Fruit fly (Drosophila melanogaster) whole organism, embryonic: ENCODE results near the gene Drs.

ENCODE experiments used
- ATbp ChIP-seq: fragments of 200-800 bp; sonication (Bioruptor generic); optimal IDR thresholded peaks from 2 replicates; lab custom pipeline; 2017; ENCODE audit warnings: missing biosample characterization, mild to moderate bottlenecking, missing genetic modification characterization, missing genetic modification reagents
- Awh ChIP-seq: fragments of 200-800 bp; sonication (Bioruptor generic); IDR thresholded peaks from 2 replicates; pipeline ENCODE4, ENCODE4 v1.3.6; 2022; ENCODE audit warnings: missing biosample characterization, missing genetic modification characterization
- C15 ChIP-seq: fragments of 200-800 bp; sonication (Bioruptor generic); IDR thresholded peaks from 3 replicates; pipeline ENCODE4 v1.3.6; 2022; ENCODE audit warnings: missing biosample characterization, missing genetic modification characterization
- CG11456 ChIP-seq: fragments of 200-800 bp; sonication (Bioruptor generic); IDR thresholded peaks from 3 replicates; pipeline ENCODE4 v1.3.6; 2022; ENCODE audit warnings: missing biosample characterization, missing genetic modification characterization
- CG11560 ChIP-seq: fragments of 200-800 bp; sonication (Bioruptor generic); IDR thresholded peaks from 3 replicates; pipeline ENCODE4 v1.3.6; 2022; ENCODE audit warnings: missing biosample characterization, missing genetic modification characterization
- CG11723 ChIP-seq: fragments of 200-800 bp; sonication (Bioruptor generic); optimal IDR thresholded peaks from 2 replicates; lab custom pipeline; 2017; ENCODE audit warnings: missing biosample characterization, mild to moderate bottlenecking, missing genetic modification characterization
- CG12104 ChIP-seq: fragments of 200-800 bp; sonication (Bioruptor generic); optimal IDR thresholded peaks from 3 replicates; lab custom pipeline; 2016; ENCODE audit warnings: missing biosample characterization, missing genetic modification characterization
- CG12769 ChIP-seq: fragments of 200-800 bp; sonication (Bioruptor generic); optimal IDR thresholded peaks from 2 replicates; lab custom pipeline; 2019; ENCODE audit warnings: missing biosample characterization, mild to moderate bottlenecking, missing genetic modification characterization, moderate library complexity
- CG15011 ChIP-seq: fragments of 200-800 bp; sonication (Bioruptor generic); optimal IDR thresholded peaks from 3 replicates; lab custom pipeline; 2018; ENCODE audit warnings: missing biosample characterization, mild to moderate bottlenecking, missing genetic modification characterization
- CG15601 ChIP-seq: fragments of 200-800 bp; sonication (Bioruptor generic); optimal IDR thresholded peaks from 3 replicates; lab custom pipeline; 2019; ENCODE audit warnings: missing biosample characterization, mild to moderate bottlenecking, missing genetic modification characterization, moderate library complexity
- CG17612 ChIP-seq: fragments of 200-800 bp; sonication (Bioruptor generic); IDR thresholded peaks from 2 replicates; pipeline ENCODE4 v1.3.6; 2022; ENCODE audit warnings: missing biosample characterization, missing genetic modification characterization
- CG18476 ChIP-seq: fragments of 200-800 bp; sonication (Bioruptor generic); optimal IDR thresholded peaks from 2 replicates; lab custom pipeline; 2016; ENCODE audit warnings: missing biosample characterization, mild to moderate bottlenecking, missing genetic modification characterization
- CG32767 ChIP-seq: fragments of 200-800 bp; sonication (Bioruptor generic); IDR thresholded peaks from 2 replicates; pipeline ENCODE4 v1.3.6; 2022; ENCODE audit warnings: missing biosample characterization, missing genetic modification characterization
- CG33557 ChIP-seq: fragments of 200-800 bp; sonication (Bioruptor generic); optimal IDR thresholded peaks from 2 replicates; lab custom pipeline; 2019; ENCODE audit warnings: missing biosample characterization, mild to moderate bottlenecking, missing genetic modification characterization, moderate library complexity
- CG3407 ChIP-seq: fragments of 200-800 bp; sonication (Bioruptor generic); optimal IDR thresholded peaks from 2 replicates; lab custom pipeline; 2018; ENCODE audit warnings: missing biosample characterization, mild to moderate bottlenecking, missing genetic modification characterization
- CG4617 ChIP-seq: fragments of 200-800 bp; sonication (Bioruptor generic); optimal IDR thresholded peaks from 3 replicates; lab custom pipeline; 2016; ENCODE audit warnings: missing biosample characterization, missing genetic modification characterization, borderline replicate concordance
- CG4820 ChIP-seq: fragments of 200-800 bp; sonication (Bioruptor generic); optimal IDR thresholded peaks from 3 replicates; lab custom pipeline; 2016; ENCODE audit warnings: missing biosample characterization, missing genetic modification characterization
- CG6175 ChIP-seq: fragments of 200-800 bp; sonication (Bioruptor generic); IDR thresholded peaks from 3 replicates; pipeline ENCODE4 v1.3.6; 2022; ENCODE audit warnings: missing biosample characterization, missing genetic modification characterization
- CG6854 ChIP-seq: fragments of 200-800 bp; sonication (Bioruptor generic); optimal IDR thresholded peaks from 3 replicates; lab custom pipeline; 2017; ENCODE audit warnings: missing biosample characterization, mild to moderate bottlenecking, missing genetic modification characterization
- CG7745 ChIP-seq: fragments of 200-800 bp; sonication (Bioruptor generic); optimal IDR thresholded peaks from 2 replicates; lab custom pipeline; 2018; ENCODE audit warnings: missing biosample characterization, mild to moderate bottlenecking, missing genetic modification characterization, moderate library complexity
- CG8281 ChIP-seq: fragments of 200-800 bp; sonication (Bioruptor generic); optimal IDR thresholded peaks from 2 replicates; lab custom pipeline; 2018; ENCODE audit warnings: missing biosample characterization, mild to moderate bottlenecking, missing genetic modification characterization, moderate library complexity
- CG8290 ChIP-seq, 3 experiments: fragments of 200-800 bp; sonication (Bioruptor generic); optimal IDR thresholded peaks; 2 replicates each; lab custom pipeline; 2016 to 2019; ENCODE audit warnings: missing biosample characterization in 3 of 3, missing genetic modification characterization in 3 of 3, mild to moderate bottlenecking in 2 of 3, moderate library complexity in 1 of 3
- CG8765 ChIP-seq: fragments of 200-800 bp; sonication (Bioruptor generic); IDR thresholded peaks from 2 replicates; pipeline ENCODE4 v1.3.6; 2022; ENCODE audit warnings: missing biosample characterization, missing genetic modification characterization
- CG9932 ChIP-seq: fragments of 200-800 bp; sonication (Bioruptor generic); IDR thresholded peaks from 2 replicates; pipeline ENCODE4 v1.3.6; 2022; ENCODE audit warnings: missing biosample characterization, missing genetic modification characterization
- E2f1 ChIP-seq: fragments of 200-800 bp; sonication (Bioruptor generic); IDR thresholded peaks from 2 replicates; pipeline ENCODE4 v1.3.6; 2022; ENCODE audit warnings: missing biosample characterization, missing genetic modification characterization
- Hsf ChIP-seq: fragments of 200-800 bp; sonication (Bioruptor generic); optimal IDR thresholded peaks from 3 replicates; lab custom pipeline; 2016; ENCODE audit warnings: missing biosample characterization, missing genetic modification characterization
- Lim3 ChIP-seq: fragments of 200-800 bp; sonication (Bioruptor generic); IDR thresholded peaks from 2 replicates; pipeline ENCODE4 v1.3.6; 2022; ENCODE audit warnings: missing biosample characterization, missing genetic modification characterization
- Mad ChIP-seq: fragments of 200-800 bp; sonication (Bioruptor generic); optimal IDR thresholded peaks from 2 replicates; lab custom pipeline; 2016; ENCODE audit warnings: missing biosample characterization, missing genetic modification characterization
- Med ChIP-seq: fragments of 200-800 bp; sonication (Bioruptor generic); peaks from one replicate; lab custom pipeline; 2016; ENCODE audit warnings: missing biosample characterization, missing genetic modification characterization, mild to moderate bottlenecking, inconsistent platforms, moderate library complexity
- Spps ChIP-seq: fragments of 200-800 bp; sonication (Bioruptor generic); optimal IDR thresholded peaks from 2 replicates; lab custom pipeline; 2018; ENCODE audit warnings: missing biosample characterization, mild to moderate bottlenecking, missing genetic modification characterization
- Sry-β ChIP-seq: fragments of 200-800 bp; sonication (Bioruptor generic); optimal IDR thresholded peaks from 2 replicates; lab custom pipeline; 2018; ENCODE audit warnings: missing biosample characterization, mild to moderate bottlenecking, missing genetic modification characterization, moderate library complexity
- TFAM ChIP-seq: fragments of 200-800 bp; sonication (Bioruptor generic); optimal IDR thresholded peaks from 2 replicates; lab custom pipeline; 2017; ENCODE audit warnings: missing biosample characterization, missing genetic modification characterization, inconsistent platforms
- chinmo ChIP-seq: fragments of 200-800 bp; sonication (Bioruptor generic); IDR thresholded peaks from 4 replicates; pipeline ENCODE4 v1.3.6; 2022; ENCODE audit warnings: missing biosample characterization, missing genetic modification characterization; ENCODE audit not compliant: partially characterized antibody
- crol ChIP-seq: fragments of 200-800 bp; sonication (Bioruptor generic); IDR thresholded peaks from 2 replicates; pipeline ENCODE4 v1.3.6; 2022; ENCODE audit warnings: missing biosample characterization, missing genetic modification characterization
- fd64A ChIP-seq: fragments of 200-800 bp; sonication (Bioruptor generic); optimal IDR thresholded peaks from 3 replicates; lab custom pipeline; 2018; ENCODE audit warnings: missing biosample characterization, mild to moderate bottlenecking, missing genetic modification characterization
- gcm2 ChIP-seq: fragments of 200-800 bp; sonication (Bioruptor generic); optimal IDR thresholded peaks from 2 replicates; lab custom pipeline; 2016; ENCODE audit warnings: missing biosample characterization, missing genetic modification characterization
- grn ChIP-seq: fragments of 200-800 bp; sonication (Bioruptor generic); optimal IDR thresholded peaks from 3 replicates; lab custom pipeline; 2017; ENCODE audit warnings: missing biosample characterization, missing genetic modification characterization
- gsb-n ChIP-seq: fragments of 200-800 bp; sonication (Bioruptor generic); optimal IDR thresholded peaks from 3 replicates; lab custom pipeline; 2018; ENCODE audit warnings: missing biosample characterization, mild to moderate bottlenecking, missing genetic modification characterization
- inv ChIP-seq: fragments of 200-800 bp; sonication (Bioruptor generic); IDR thresholded peaks from 2 replicates; pipeline ENCODE4 v1.3.6; 2022; ENCODE audit warnings: missing biosample characterization, missing genetic modification characterization; ENCODE audit not compliant: partially characterized antibody
- nerfin-1 ChIP-seq: fragments of 200-800 bp; sonication (Bioruptor generic); optimal IDR thresholded peaks from 3 replicates; lab custom pipeline; 2019; ENCODE audit warnings: missing biosample characterization, mild to moderate bottlenecking, missing genetic modification characterization, moderate library complexity
- ranshi ChIP-seq: fragments of 200-800 bp; sonication (Bioruptor generic); IDR thresholded peaks from 2 replicates; pipeline ENCODE4 v1.3.6; 2022; ENCODE audit warnings: missing biosample characterization, missing genetic modification characterization
- rib ChIP-seq: fragments of 200-800 bp; sonication (Bioruptor generic); IDR thresholded peaks from 2 replicates; pipeline ENCODE4 v1.3.6; 2022; ENCODE audit warnings: missing biosample characterization, missing genetic modification characterization
- row ChIP-seq: fragments of 200-800 bp; sonication (Bioruptor generic); IDR thresholded peaks from 3 replicates; pipeline ENCODE4 v1.3.6; 2022; ENCODE audit warnings: missing biosample characterization, missing genetic modification characterization
- sna ChIP-seq: fragments of 200-800 bp; sonication (Bioruptor generic); IDR thresholded peaks from 2 replicates; pipeline ENCODE4 v1.3.6; 2022; ENCODE audit warnings: missing biosample characterization, missing genetic modification characterization; ENCODE audit not compliant: partially characterized antibody
- sr ChIP-seq: fragments of 200-800 bp; sonication (Bioruptor generic); IDR thresholded peaks from 3 replicates; pipeline ENCODE4 v1.3.6; 2022; ENCODE audit warnings: missing biosample characterization, missing genetic modification characterization
- tna ChIP-seq: fragments of 200-800 bp; sonication (Bioruptor generic); IDR thresholded peaks from 2 replicates; pipeline ENCODE4 v1.3.6; 2022; ENCODE audit warnings: missing biosample characterization, missing genetic modification characterization; ENCODE audit not compliant: partially characterized antibody
- trh ChIP-seq: fragments of 200-800 bp; sonication (Bioruptor generic); optimal IDR thresholded peaks from 2 replicates; lab custom pipeline; 2016; ENCODE audit warnings: missing biosample characterization, missing genetic modification characterization
- usp ChIP-seq: fragments of >200 bp; optimal IDR thresholded peaks from 2 replicates; lab custom pipeline; 2017; ENCODE audit warnings: missing biosample characterization, missing genetic modification characterization
- vnd ChIP-seq: fragments of 200-800 bp; sonication (Bioruptor generic); IDR thresholded peaks from 3 replicates; pipeline ENCODE4 v1.3.6; 2022; ENCODE audit warnings: missing biosample characterization, missing genetic modification characterization; ENCODE audit not compliant: partially characterized antibody
- vvl ChIP-seq: fragments of 200-800 bp; sonication (Bioruptor generic); IDR thresholded peaks from 2 replicates; pipeline ENCODE4 v1.3.6; 2022; ENCODE audit warnings: missing biosample characterization, missing genetic modification characterization

Drs gene

DNA sequence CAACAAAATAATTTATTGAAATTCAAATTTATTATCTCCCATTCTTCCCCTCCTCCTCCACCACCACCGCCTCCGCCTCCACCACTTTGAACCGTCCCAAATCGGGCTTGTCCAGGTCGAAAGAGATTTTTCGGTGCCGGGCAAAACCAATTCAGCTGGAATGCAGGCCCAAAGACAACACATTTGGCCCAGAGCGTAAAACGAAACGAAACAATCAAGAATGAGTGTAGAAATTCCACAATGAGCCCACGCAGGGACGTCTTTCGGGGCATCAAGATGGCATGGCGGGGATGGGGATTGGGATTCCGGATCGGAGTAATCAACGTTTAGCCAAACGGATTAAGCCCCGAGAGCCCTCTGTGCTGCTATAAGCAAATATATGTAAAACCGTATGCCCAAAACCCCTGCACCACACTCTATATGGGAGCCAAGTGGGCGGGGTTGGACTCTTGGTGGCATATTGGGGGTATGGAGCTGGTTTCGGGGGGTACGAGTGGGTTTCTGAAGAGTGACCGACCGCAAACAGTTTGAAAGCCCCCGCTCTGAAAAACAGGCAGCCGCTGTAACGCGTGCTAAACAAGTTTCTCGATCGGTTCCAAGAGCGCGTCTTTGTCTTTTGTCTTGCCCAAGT lies 14.7 kb downstream of the Drs start (continued):
- TF ChIP-seq CG3407 (GFP tag; lab: Kevin White, UChicago) (no peak), sr (GFP tag; lab: Robert Waterston, UW) (peak; percentile 86; the same call in 2 of the 3 replicates), CG33557 (GFP tag; lab: Kevin White, UChicago) (no peak), CG12104 (GFP tag; lab: Kevin White, UChicago) (no peak), ranshi (GFP tag; lab: Robert Waterston, UW) (no peak), CG6175 (GFP tag; lab: Robert Waterston, UW) (peak; percentile 75; the same call in 2 of the 3 replicates), inv (GFP tag; lab: Robert Waterston, UW) (no peak), CG4617 (GFP tag; lab: Kevin White, UChicago) (no peak), chinmo (GFP tag; lab: Robert Waterston, UW) (peak; percentile 78; the same call in 1 of the 4 replicates), nerfin-1 (no peak), CG11560 (tag; lab: Robert Waterston, UW) (no peak), crol (GFP tag; lab: Robert Waterston, UW) (peak; percentile 91), Mad (GFP tag; lab: Kevin White, UChicago) (no peak), CG8281 (tag; lab: Kevin White, UChicago) (no peak), C15 (no peak), row (GFP tag; lab: Robert Waterston, UW) (no peak), CG4820 (GFP tag; lab: Kevin White, UChicago) (no peak), trh (GFP tag; lab: Kevin White, UChicago) (no peak), CG15601 (tag; lab: Kevin White, UChicago) (no peak), Spps (no peak), TFAM (GFP tag; lab: Kevin White, UChicago) (no peak), CG11456 (GFP tag; lab: Robert Waterston, UW) (no peak), CG15011 (GFP tag; lab: Kevin White, UChicago) (no peak), grn (GFP tag; lab: Kevin White, UChicago) (no peak), ATbp (GFP tag; lab: Kevin White, UChicago) (no peak), Lim3 (GFP tag; lab: Robert Waterston, UW) (no peak), gcm2 (GFP tag; lab: Kevin White, UChicago) (no peak), CG8765 (GFP tag; lab: Robert Waterston, UW) (no peak), CG12769 (tag; lab: Kevin White, UChicago) (peak; percentile 87), gsb-n (tag; lab: Kevin White, UChicago) (peak; percentile 72), CG32767 (no peak), tna (GFP tag; lab: Robert Waterston, UW) (0 out of 2 replicates have a peak, but pooled peaks have one; percentile 13), usp (GFP tag; lab: Kevin White, UChicago) (no peak), CG9932 (GFP tag; lab: Robert Waterston, UW) (no peak), vvl (GFP tag; lab: Robert Waterston, UW) (peak; percentile 45; the same call in 1 of the 2 replicates), E2f1 (GFP tag; lab: Robert Waterston, UW) (no peak), vnd (GFP tag; lab: Robert Waterston, UW) (no peak), CG18476 (GFP tag; lab: Kevin White, UChicago) (no peak), CG17612 (GFP tag; lab: Robert Waterston, UW) (no peak), rib (GFP tag; lab: Robert Waterston, UW) (no peak), fd64A (GFP tag; lab: Kevin White, UChicago) (no peak), CG8290 (GFP tag; optimal IDR thresholded peaks at IDR 0.05; lab: Kevin White, UChicago) (no peak), CG8290 (tag; optimal IDR thresholded peaks at IDR 0.05; lab: Kevin White, UChicago) (peak in 1 of 2 experiments; percentile 46), sna (no peak), Hsf (GFP tag; lab: Kevin White, UChicago) (no peak), CG11723 (GFP tag; lab: Kevin White, UChicago) (no peak), CG6854 (GFP tag; lab: Kevin White, UChicago) (no peak), Awh (GFP tag; lab: Robert Waterston, UW) (peak; percentile 39; the same call in 1 of the 2 replicates), Sry-β (GFP tag; lab: Kevin White, UChicago) (no peak), Med (GFP tag; lab: Kevin White, UChicago) (peak; percentile 67), CG7745 (tag; lab: Kevin White, UChicago) (no peak)
